Worm (Caenorhabditis elegans): Measurements from ENCODE around the gene ckb-2.

ckb-2 gene

DNA sequence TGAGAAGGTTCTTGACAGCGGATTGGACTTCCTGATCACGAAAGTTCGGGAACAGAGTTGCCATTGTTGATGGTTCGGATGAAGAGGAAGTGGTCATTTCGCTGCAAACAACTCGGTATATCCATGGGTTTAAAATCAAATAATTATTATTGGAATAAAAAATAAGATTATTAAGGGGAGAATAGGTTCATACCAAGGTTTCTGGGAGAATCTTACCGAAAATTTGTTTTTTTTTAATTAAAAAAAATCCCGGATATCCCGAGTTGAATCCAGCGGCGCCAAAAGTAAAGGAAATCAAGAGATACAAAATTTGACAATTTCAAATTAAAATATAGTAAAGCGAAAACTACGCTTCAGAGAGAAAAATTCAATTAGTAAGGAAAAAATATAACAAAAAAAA is 50.2 kb downstream of the ckb-2 start, which contains the start of the genes R07E5.19 and pdcd-2:
Gene R07E5.19, minus strand, starts transcription at position 101 of the 400 bp plus-strand sequence.
Gene pdcd-2, minus strand, starts transcription at position 102 of the 400 bp plus-strand sequence.
- no peak for TF ChIP-seq him-1 (tag; optimal IDR thresholded peaks at IDR 0.05)
- no peak for TF ChIP-seq W03F9.2 (tag; optimal IDR thresholded peaks at IDR 0.05)
- TF ChIP-seq dao-5 (tag; optimal IDR thresholded peaks at IDR 0.05), result no peak

DNA sequence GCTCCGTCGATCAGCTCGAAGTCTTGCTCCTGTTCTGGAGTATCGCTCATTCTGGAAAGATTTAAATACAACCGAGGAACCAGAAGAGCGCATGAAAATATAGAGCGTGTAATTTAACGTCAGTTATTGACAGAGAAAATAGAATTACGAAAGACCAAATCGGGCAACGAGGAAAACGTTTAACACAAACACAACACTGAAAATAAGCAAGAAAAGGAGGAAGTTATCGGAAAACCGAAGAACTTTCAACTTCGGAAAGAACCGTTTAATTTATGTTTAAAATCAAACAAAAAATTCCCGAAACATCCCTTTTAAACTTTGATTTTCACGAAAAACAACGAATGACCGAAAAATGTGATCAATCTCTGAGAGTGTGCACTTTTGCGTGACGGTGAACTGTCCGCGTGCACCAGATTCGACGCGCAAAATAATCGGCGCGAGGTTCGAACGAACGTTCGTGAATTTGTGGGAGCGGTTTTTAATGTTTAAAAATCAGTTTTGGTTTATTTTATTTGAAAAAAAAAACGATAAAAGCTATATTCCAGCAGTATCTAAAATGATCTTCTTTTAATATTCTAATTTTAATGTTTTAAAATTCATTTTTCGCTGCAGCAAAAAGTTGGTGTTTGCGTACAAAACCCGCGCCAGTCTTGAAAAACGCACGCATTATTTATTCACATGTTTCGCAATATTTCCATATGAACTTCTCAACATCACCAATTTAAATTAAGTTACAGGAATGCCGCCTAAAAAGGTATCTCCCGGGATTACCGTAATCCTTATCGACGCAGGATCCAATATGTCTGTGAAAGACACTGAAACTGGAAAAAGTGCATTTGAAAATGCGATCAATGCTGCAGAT is 51.6 kb downstream of the ckb-2 start, which contains the start of the genes R07E5.7 and cku-80:
Gene R07E5.7, minus strand, starts transcription at position 51 of the 862 bp plus-strand sequence.
Gene cku-80, plus strand, starts transcription at position 732 of the 862 bp plus-strand sequence.
- no peak for TF ChIP-seq dao-5 (tag; optimal IDR thresholded peaks at IDR 0.05)
- TF ChIP-seq W03F9.2 (tag; optimal IDR thresholded peaks at IDR 0.05), result peak; percentile 73
